Worm (Caenorhabditis elegans) whole organism, midembryonic: ENCODE results near the gene Y53G8AL.1.

Source experiments
- cog-1 ChIP-seq: sonication (generic microtip); optimal IDR thresholded peaks from 2 replicates; lab custom pipeline; 2016; ENCODE audit warnings: missing genetic modification characterization, missing compliant biosample characterization
- flt-1 ChIP-seq: fragments of 200-800 bp; sonication (Bioruptor generic); IDR thresholded peaks from 2 replicates; pipeline ENCODE4 v1.3.6; 2022; ENCODE audit warnings: missing genetic modification characterization, missing compliant biosample characterization
- tab-1 ChIP-seq: fragments of 200-800 bp; sonication (Bioruptor generic); IDR thresholded peaks from 2 replicates; pipeline ENCODE4 v1.3.6; 2022; ENCODE audit warnings: missing genetic modification characterization, missing compliant biosample characterization

ce11 chrIII:3191195-3191594 is 41.7 kb upstream of the Y53G8AL.1 start, which contains the start of gene R148.8:
- TF ChIP-seq tab-1 (GFP tag; lab: Robert Waterston, UW) (no peak), flt-1 (GFP tag; lab: Robert Waterston, UW) (no peak), cog-1 (tag; lab: Kevin White, UChicago) (no peak)
